Worm (Caenorhabditis elegans) whole organism, L3 larva: ENCODE results near the gene T26E4.18.

Source experiments
- ZK546.5 ChIP-seq: sonication (generic microtip); optimal IDR thresholded peaks from 2 replicates; lab custom pipeline; 2017; ENCODE audit warnings: missing biosample characterization, missing genetic modification characterization
- aly-2 ChIP-seq: fragments of 150-350 bp; optimal IDR thresholded peaks from 2 replicates; lab custom pipeline; 2014; ENCODE audit warnings: missing biosample characterization, missing genetic modification characterization
- ama-1 ChIP-seq: fragments of 150-350 bp; optimal IDR thresholded peaks from 2 replicates; lab custom pipeline; 2018
- ceh-16 ChIP-seq: sonication (generic microtip); optimal IDR thresholded peaks from 2 replicates; lab custom pipeline; 2017; ENCODE audit warnings: missing biosample characterization, missing genetic modification characterization
- ceh-28 ChIP-seq: fragments of 150-350 bp; optimal IDR thresholded peaks from 2 replicates; lab custom pipeline; 2014; ENCODE audit warnings: missing biosample characterization, missing genetic modification reagents, missing genetic modification characterization
- ceh-82 ChIP-seq: fragments of 150-350 bp; optimal IDR thresholded peaks from 2 replicates; lab custom pipeline; 2014; ENCODE audit warnings: missing biosample characterization, missing genetic modification characterization
- ceh-9 ChIP-seq: sonication (generic microtip); optimal IDR thresholded peaks from 2 replicates; lab custom pipeline; 2018; ENCODE audit warnings: missing biosample characterization, missing genetic modification characterization
- daf-12 ChIP-seq: fragments of 150-350 bp; optimal IDR thresholded peaks from 2 replicates; lab custom pipeline; 2014; ENCODE audit warnings: missing biosample characterization, missing genetic modification reagents, missing genetic modification characterization
- egl-27 ChIP-seq: sonication (generic microtip); optimal IDR thresholded peaks from 4 replicates; lab custom pipeline; 2017; ENCODE audit warnings: missing biosample characterization, missing genetic modification reagents, missing genetic modification characterization
- egl-5 ChIP-seq: fragments of 150-350 bp; optimal IDR thresholded peaks from 2 replicates; lab custom pipeline; 2017; ENCODE audit warnings: missing biosample characterization, missing genetic modification reagents, missing genetic modification characterization, inconsistent platforms
- elt-1 ChIP-seq: fragments of 150-350 bp; optimal IDR thresholded peaks from 2 replicates; lab custom pipeline; 2014; ENCODE audit warnings: missing biosample characterization, missing genetic modification characterization
- elt-2 ChIP-seq: sonication (generic microtip); optimal IDR thresholded peaks from 2 replicates; lab custom pipeline; 2016; ENCODE audit warnings: missing genetic modification reagents, mild to moderate bottlenecking, missing genetic modification characterization, missing compliant biosample characterization
- elt-3 ChIP-seq, 3 experiments: fragments of 150-350 bp in 1 of 3; sonication (generic microtip) in 2 of 3; optimal IDR thresholded peaks; 2 replicates in 2 of 3; 4 replicates in 1 of 3; lab custom pipeline; 2014 to 2017; ENCODE audit warnings: missing biosample characterization in 3 of 3, missing genetic modification characterization in 3 of 3
- fkh-10 ChIP-seq: sonication (generic microtip); optimal IDR thresholded peaks from 2 replicates; lab custom pipeline; 2017; ENCODE audit warnings: missing biosample characterization, missing genetic modification reagents, missing genetic modification characterization
- fkh-2 ChIP-seq: fragments of 150-350 bp; optimal IDR thresholded peaks from 2 replicates; lab custom pipeline; 2014; ENCODE audit warnings: missing biosample characterization, missing genetic modification reagents, missing genetic modification characterization
- fos-1 ChIP-seq: fragments of 150-350 bp; optimal IDR thresholded peaks from 2 replicates; lab custom pipeline; 2014; ENCODE audit warnings: missing biosample characterization, missing genetic modification characterization
- hmg-11 ChIP-seq: sonication (generic microtip); optimal IDR thresholded peaks from 2 replicates; lab custom pipeline; 2016; ENCODE audit warnings: missing genetic modification characterization, missing compliant biosample characterization
- jun-1 ChIP-seq: fragments of 150-350 bp; optimal IDR thresholded peaks from 2 replicates; lab custom pipeline; 2014; ENCODE audit warnings: missing biosample characterization, missing genetic modification reagents, missing genetic modification characterization
- lsy-12 ChIP-seq: sonication (generic microtip); optimal IDR thresholded peaks from 2 replicates; lab custom pipeline; 2016; ENCODE audit warnings: mild to moderate bottlenecking, missing genetic modification characterization, missing compliant biosample characterization
- mml-1 ChIP-seq: fragments of 150-350 bp; sonication (generic microtip); optimal IDR thresholded peaks from 3 replicates; lab custom pipeline; 2014; ENCODE audit warnings: missing biosample characterization, missing genetic modification characterization
- nhr-237 ChIP-seq: fragments of 150-350 bp; optimal IDR thresholded peaks from 2 replicates; lab custom pipeline; 2014; ENCODE audit warnings: missing biosample characterization, missing genetic modification characterization
- nhr-25 ChIP-seq: sonication (generic microtip); optimal IDR thresholded peaks from 2 replicates; lab custom pipeline; 2017; ENCODE audit warnings: missing biosample characterization, missing genetic modification characterization
- nhr-28 ChIP-seq: fragments of 150-350 bp; optimal IDR thresholded peaks from 2 replicates; lab custom pipeline; 2014; ENCODE audit warnings: missing biosample characterization, missing genetic modification characterization
- nhr-43 ChIP-seq: sonication (generic microtip); optimal IDR thresholded peaks from 2 replicates; lab custom pipeline; 2016; ENCODE audit warnings: mild to moderate bottlenecking, missing genetic modification characterization, missing compliant biosample characterization; ENCODE audit not compliant: poor library complexity, severe bottlenecking
- nhr-67 ChIP-seq: fragments of 150-350 bp; optimal IDR thresholded peaks from 2 replicates; lab custom pipeline; 2014; ENCODE audit warnings: missing biosample characterization, missing genetic modification characterization
- nhr-76 ChIP-seq: fragments of 150-350 bp; sonication (generic microtip); optimal IDR thresholded peaks from 5 replicates; lab custom pipeline; 2014; ENCODE audit warnings: missing biosample characterization, missing genetic modification characterization
- nhr-77 ChIP-seq: fragments of 150-350 bp; optimal IDR thresholded peaks from 2 replicates; lab custom pipeline; 2014; ENCODE audit warnings: missing biosample characterization, missing genetic modification characterization
- pha-4 ChIP-seq: fragments of 150-350 bp; optimal IDR thresholded peaks from 2 replicates; lab custom pipeline; 2014; ENCODE audit warnings: missing biosample characterization, missing genetic modification reagents, missing genetic modification characterization
- pqm-1 ChIP-seq: fragments of 150-350 bp; optimal IDR thresholded peaks from 2 replicates; lab custom pipeline; 2017; ENCODE audit warnings: missing biosample characterization, missing genetic modification characterization, inconsistent platforms
- sea-2 ChIP-seq: fragments of 150-350 bp; sonication (generic microtip); optimal IDR thresholded peaks from 4 replicates; lab custom pipeline; 2014; ENCODE audit warnings: missing biosample characterization, missing genetic modification reagents, missing genetic modification characterization
- skn-1 ChIP-seq: fragments of 150-350 bp; optimal IDR thresholded peaks from 2 replicates; lab custom pipeline; 2014; ENCODE audit warnings: missing biosample characterization, missing genetic modification characterization
- snpc-4 ChIP-seq: fragments of 150-350 bp; optimal IDR thresholded peaks from 2 replicates; lab custom pipeline; 2014; ENCODE audit warnings: missing biosample characterization, missing genetic modification characterization
- tbx-2 ChIP-seq: sonication (generic microtip); optimal IDR thresholded peaks from 2 replicates; lab custom pipeline; 2016; ENCODE audit warnings: mild to moderate bottlenecking, missing genetic modification characterization, missing compliant biosample characterization
- unc-39 ChIP-seq: sonication (generic microtip); optimal IDR thresholded peaks from 4 replicates; lab custom pipeline; 2017; ENCODE audit warnings: missing biosample characterization, missing genetic modification characterization

The T26E4.18 gene

ce11 chrV:15826110-15826509 is 22.5 kb upstream of the T26E4.18 start, which contains the start of gene srbc-51:
Gene srbc-51 (plus strand): TSS chrV:15826410.
- TF ChIP-seq fkh-2 (tag; lab: Kevin White, UChicago) (no peak), pqm-1 (no peak)

ce11 chrV:15824866-15825265 is 21.2 kb upstream of the T26E4.18 start, which contains the start of gene srbc-50:
Gene srbc-50 (minus strand): TSS chrV:15824966.
- TF ChIP-seq jun-1 (no peak), fkh-10 (GFP tag; lab: Kevin White, UChicago) (no peak), mml-1 (tag; lab: Kevin White, UChicago) (no peak), nhr-28 (tag; lab: Kevin White, UChicago) (no peak), hmg-11 (tag; lab: Kevin White, UChicago) (no peak), ama-1 (lab: Kevin White, UChicago) (no peak), sea-2 (GFP tag; lab: Kevin White, UChicago) (no peak), nhr-67 (no peak), daf-12 (tag; lab: Kevin White, UChicago) (no peak), nhr-77 (tag; lab: Kevin White, UChicago) (no peak), nhr-237 (tag; lab: Kevin White, UChicago) (no peak), fkh-2 (tag; lab: Kevin White, UChicago) (no peak), egl-27 (tag; lab: Kevin White, UChicago) (no peak), elt-2 (tag; lab: Kevin White, UChicago) (no peak), pqm-1 (no peak)

- TF ChIP-seq egl-5 (tag; lab: Kevin White, UChicago) (no peak), aly-2 (tag; lab: Kevin White, UChicago) (no peak), unc-39 (tag; lab: Kevin White, UChicago) (no peak)
Measured at ce11 chrV:15821398-15821797, 17.8 kb upstream of the T26E4.18 start, which contains the start of gene srbc-49. Gene srbc-49 (plus strand): TSS chrV:15821698.

DNA sequence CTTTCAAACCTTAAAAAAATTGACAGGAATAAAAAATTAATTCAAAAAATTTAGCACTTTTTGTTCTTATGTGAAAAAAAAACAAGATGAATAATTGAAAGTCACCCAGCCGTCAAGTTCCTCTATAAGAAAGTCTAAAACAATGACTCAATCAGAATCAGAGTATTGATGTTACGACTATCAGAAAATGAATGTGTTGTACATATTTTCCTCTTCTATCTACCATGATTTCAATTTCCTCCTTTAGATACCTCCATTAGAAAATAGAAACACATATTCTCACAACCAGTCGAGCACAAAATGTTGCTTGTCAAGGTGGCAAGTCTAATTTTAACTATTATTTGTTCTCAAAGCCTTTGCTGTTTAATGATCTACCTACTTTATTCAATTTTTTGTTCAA is 16.3 kb upstream of the T26E4.18 start, which contains the start of gene srbc-48:
srbc-48 (plus strand) TSS at position 301 of the 400 bp plus-strand sequence.
- TF ChIP-seq ZK546.5 (tag; lab: Kevin White, UChicago) (no peak), elt-3 (tag; optimal IDR thresholded peaks at IDR 0.05; lab: Kevin White, UChicago) (no peak), nhr-25 (tag; lab: Kevin White, UChicago) (no peak), ceh-9 (no peak), skn-1 (tag; lab: Kevin White, UChicago) (no peak), snpc-4 (tag; lab: Kevin White, UChicago) (no peak), unc-39 (tag; lab: Kevin White, UChicago) (no peak), lsy-12 (tag; lab: Kevin White, UChicago) (no peak), daf-12 (tag; lab: Kevin White, UChicago) (no peak), nhr-77 (tag; lab: Kevin White, UChicago) (no peak), tbx-2 (no peak), fos-1 (tag; lab: Kevin White, UChicago) (no peak), nhr-76 (tag; lab: Kevin White, UChicago) (no peak), nhr-43 (tag; lab: Kevin White, UChicago) (no peak), nhr-28 (tag; lab: Kevin White, UChicago) (no peak), sea-2 (GFP tag; lab: Kevin White, UChicago) (no peak), jun-1 (no peak), ceh-28 (tag; lab: Kevin White, UChicago) (no peak)

ce11 chrV:15817746-15818145 is 14.1 kb upstream of the T26E4.18 start, which contains the start of gene abf-3:
Gene abf-3 (minus strand): TSS chrV:15817846.
- no peak for TF ChIP-seq ceh-82
- TF ChIP-seq elt-1 (tag; lab: Kevin White, UChicago) = no peak
- no peak for TF ChIP-seq ceh-16 (tag; lab: Kevin White, UChicago)
- TF ChIP-seq pha-4 (tag; lab: Kevin White, UChicago) = no peak
- no peak for TF ChIP-seq egl-27 (tag; lab: Kevin White, UChicago)
- TF ChIP-seq, all 47 proteins: peak for 0
